Worm (Caenorhabditis elegans) whole organism, L3 larva: ENCODE results near the gene clec-182.

Experiments used
- R02D3.7 ChIP-seq: fragments of 150-350 bp; optimal IDR thresholded peaks from 2 replicates; lab custom pipeline; 2014; ENCODE audit warnings: missing biosample characterization, missing genetic modification characterization
- ZK546.5 ChIP-seq: sonication (generic microtip); optimal IDR thresholded peaks from 2 replicates; lab custom pipeline; 2017; ENCODE audit warnings: missing biosample characterization, missing genetic modification characterization
- aly-2 ChIP-seq: fragments of 150-350 bp; optimal IDR thresholded peaks from 2 replicates; lab custom pipeline; 2014; ENCODE audit warnings: missing biosample characterization, missing genetic modification characterization
- ama-1 ChIP-seq: fragments of 150-350 bp; optimal IDR thresholded peaks from 2 replicates; lab custom pipeline; 2018
- ceh-16 ChIP-seq: sonication (generic microtip); optimal IDR thresholded peaks from 2 replicates; lab custom pipeline; 2017; ENCODE audit warnings: missing biosample characterization, missing genetic modification characterization
- ceh-28 ChIP-seq: fragments of 150-350 bp; optimal IDR thresholded peaks from 2 replicates; lab custom pipeline; 2014; ENCODE audit warnings: missing biosample characterization, missing genetic modification reagents, missing genetic modification characterization
- ceh-82 ChIP-seq: fragments of 150-350 bp; optimal IDR thresholded peaks from 2 replicates; lab custom pipeline; 2014; ENCODE audit warnings: missing biosample characterization, missing genetic modification characterization
- ceh-9 ChIP-seq: sonication (generic microtip); optimal IDR thresholded peaks from 2 replicates; lab custom pipeline; 2018; ENCODE audit warnings: missing biosample characterization, missing genetic modification characterization
- daf-12 ChIP-seq: fragments of 150-350 bp; optimal IDR thresholded peaks from 2 replicates; lab custom pipeline; 2014; ENCODE audit warnings: missing biosample characterization, missing genetic modification reagents, missing genetic modification characterization
- egl-27 ChIP-seq: sonication (generic microtip); optimal IDR thresholded peaks from 4 replicates; lab custom pipeline; 2017; ENCODE audit warnings: missing biosample characterization, missing genetic modification reagents, missing genetic modification characterization
- egl-5 ChIP-seq: fragments of 150-350 bp; optimal IDR thresholded peaks from 2 replicates; lab custom pipeline; 2017; ENCODE audit warnings: missing biosample characterization, missing genetic modification reagents, missing genetic modification characterization, inconsistent platforms
- elt-1 ChIP-seq: fragments of 150-350 bp; optimal IDR thresholded peaks from 2 replicates; lab custom pipeline; 2014; ENCODE audit warnings: missing biosample characterization, missing genetic modification characterization
- elt-2 ChIP-seq: sonication (generic microtip); optimal IDR thresholded peaks from 2 replicates; lab custom pipeline; 2016; ENCODE audit warnings: missing genetic modification reagents, mild to moderate bottlenecking, missing genetic modification characterization, missing compliant biosample characterization
- elt-3 ChIP-seq, 3 experiments: fragments of 150-350 bp in 1 of 3; sonication (generic microtip) in 2 of 3; optimal IDR thresholded peaks; 2 replicates in 2 of 3; 4 replicates in 1 of 3; lab custom pipeline; 2014 to 2017; ENCODE audit warnings: missing biosample characterization in 3 of 3, missing genetic modification characterization in 3 of 3
- eor-1 ChIP-seq, 2 experiments: fragments of 150-350 bp; optimal IDR thresholded peaks; 2 replicates each; lab custom pipeline; 2014 to 2018; ENCODE audit warnings: missing biosample characterization in 2 of 2, missing genetic modification characterization in 2 of 2
- fkh-10 ChIP-seq: sonication (generic microtip); optimal IDR thresholded peaks from 2 replicates; lab custom pipeline; 2017; ENCODE audit warnings: missing biosample characterization, missing genetic modification reagents, missing genetic modification characterization
- fkh-2 ChIP-seq: fragments of 150-350 bp; optimal IDR thresholded peaks from 2 replicates; lab custom pipeline; 2014; ENCODE audit warnings: missing biosample characterization, missing genetic modification reagents, missing genetic modification characterization
- fos-1 ChIP-seq: fragments of 150-350 bp; optimal IDR thresholded peaks from 2 replicates; lab custom pipeline; 2014; ENCODE audit warnings: missing biosample characterization, missing genetic modification characterization
- hmg-11 ChIP-seq: sonication (generic microtip); optimal IDR thresholded peaks from 2 replicates; lab custom pipeline; 2016; ENCODE audit warnings: missing genetic modification characterization, missing compliant biosample characterization
- jun-1 ChIP-seq: fragments of 150-350 bp; optimal IDR thresholded peaks from 2 replicates; lab custom pipeline; 2014; ENCODE audit warnings: missing biosample characterization, missing genetic modification reagents, missing genetic modification characterization
- lin-15B ChIP-seq: fragments of 150-350 bp; optimal IDR thresholded peaks from 2 replicates; lab custom pipeline; 2014; ENCODE audit warnings: missing biosample characterization, missing genetic modification characterization
- lin-39 ChIP-seq: fragments of 150-350 bp; optimal IDR thresholded peaks from 2 replicates; lab custom pipeline; 2018; ENCODE audit warnings: missing biosample characterization, missing genetic modification reagents, missing genetic modification characterization
- lsy-12 ChIP-seq: sonication (generic microtip); optimal IDR thresholded peaks from 2 replicates; lab custom pipeline; 2016; ENCODE audit warnings: mild to moderate bottlenecking, missing genetic modification characterization, missing compliant biosample characterization
- mdl-1 ChIP-seq: fragments of 150-350 bp; optimal IDR thresholded peaks from 2 replicates; lab custom pipeline; 2014; ENCODE audit warnings: missing biosample characterization, missing genetic modification characterization
- mml-1 ChIP-seq: fragments of 150-350 bp; sonication (generic microtip); optimal IDR thresholded peaks from 3 replicates; lab custom pipeline; 2014; ENCODE audit warnings: missing biosample characterization, missing genetic modification characterization
- nfya-1 ChIP-seq: sonication (generic microtip); optimal IDR thresholded peaks from 2 replicates; lab custom pipeline; 2017; ENCODE audit warnings: missing genetic modification characterization, mild to moderate bottlenecking, missing compliant biosample characterization, antibody characterized with exemption, moderate library complexity; ENCODE audit not compliant: insufficient read depth
- nhr-11 ChIP-seq: fragments of 150-350 bp; optimal IDR thresholded peaks from 2 replicates; lab custom pipeline; 2014; ENCODE audit warnings: missing biosample characterization, missing genetic modification characterization
- nhr-12 ChIP-seq: fragments of 150-350 bp; optimal IDR thresholded peaks from 2 replicates; lab custom pipeline; 2014; ENCODE audit warnings: missing biosample characterization, missing genetic modification characterization
- nhr-23 ChIP-seq: fragments of 150-350 bp; optimal IDR thresholded peaks from 2 replicates; lab custom pipeline; 2014; ENCODE audit warnings: missing biosample characterization, missing genetic modification reagents, missing genetic modification characterization
- nhr-237 ChIP-seq: fragments of 150-350 bp; optimal IDR thresholded peaks from 2 replicates; lab custom pipeline; 2014; ENCODE audit warnings: missing biosample characterization, missing genetic modification characterization
- nhr-25 ChIP-seq: sonication (generic microtip); optimal IDR thresholded peaks from 2 replicates; lab custom pipeline; 2017; ENCODE audit warnings: missing biosample characterization, missing genetic modification characterization
- nhr-28 ChIP-seq: fragments of 150-350 bp; optimal IDR thresholded peaks from 2 replicates; lab custom pipeline; 2014; ENCODE audit warnings: missing biosample characterization, missing genetic modification characterization
- nhr-43 ChIP-seq: sonication (generic microtip); optimal IDR thresholded peaks from 2 replicates; lab custom pipeline; 2016; ENCODE audit warnings: mild to moderate bottlenecking, missing genetic modification characterization, missing compliant biosample characterization; ENCODE audit not compliant: poor library complexity, severe bottlenecking
- nhr-67 ChIP-seq: fragments of 150-350 bp; optimal IDR thresholded peaks from 2 replicates; lab custom pipeline; 2014; ENCODE audit warnings: missing biosample characterization, missing genetic modification characterization
- nhr-76 ChIP-seq: fragments of 150-350 bp; sonication (generic microtip); optimal IDR thresholded peaks from 5 replicates; lab custom pipeline; 2014; ENCODE audit warnings: missing biosample characterization, missing genetic modification characterization
- nhr-77 ChIP-seq: fragments of 150-350 bp; optimal IDR thresholded peaks from 2 replicates; lab custom pipeline; 2014; ENCODE audit warnings: missing biosample characterization, missing genetic modification characterization
- pha-4 ChIP-seq: fragments of 150-350 bp; optimal IDR thresholded peaks from 2 replicates; lab custom pipeline; 2014; ENCODE audit warnings: missing biosample characterization, missing genetic modification reagents, missing genetic modification characterization
- pqm-1 ChIP-seq: fragments of 150-350 bp; optimal IDR thresholded peaks from 2 replicates; lab custom pipeline; 2017; ENCODE audit warnings: missing biosample characterization, missing genetic modification characterization, inconsistent platforms
- sea-2 ChIP-seq: fragments of 150-350 bp; sonication (generic microtip); optimal IDR thresholded peaks from 4 replicates; lab custom pipeline; 2014; ENCODE audit warnings: missing biosample characterization, missing genetic modification reagents, missing genetic modification characterization
- skn-1 ChIP-seq: fragments of 150-350 bp; optimal IDR thresholded peaks from 2 replicates; lab custom pipeline; 2014; ENCODE audit warnings: missing biosample characterization, missing genetic modification characterization
- snpc-4 ChIP-seq: fragments of 150-350 bp; optimal IDR thresholded peaks from 2 replicates; lab custom pipeline; 2014; ENCODE audit warnings: missing biosample characterization, missing genetic modification characterization
- tbx-2 ChIP-seq: sonication (generic microtip); optimal IDR thresholded peaks from 2 replicates; lab custom pipeline; 2016; ENCODE audit warnings: mild to moderate bottlenecking, missing genetic modification characterization, missing compliant biosample characterization
- unc-39 ChIP-seq: sonication (generic microtip); optimal IDR thresholded peaks from 4 replicates; lab custom pipeline; 2017; ENCODE audit warnings: missing biosample characterization, missing genetic modification characterization
- unc-62 ChIP-seq: fragments of 150-350 bp; sonication (generic microtip); optimal IDR thresholded peaks from 4 replicates; lab custom pipeline; 2014; ENCODE audit warnings: missing biosample characterization, missing genetic modification reagents, missing genetic modification characterization
- zag-1 ChIP-seq: fragments of 150-350 bp; optimal IDR thresholded peaks from 2 replicates; lab custom pipeline; 2014; ENCODE audit warnings: missing biosample characterization, missing genetic modification characterization
- ztf-11 ChIP-seq: fragments of 150-350 bp; optimal IDR thresholded peaks from 2 replicates; lab custom pipeline; 2014; ENCODE audit warnings: missing biosample characterization, missing genetic modification characterization
- ztf-4 ChIP-seq: fragments of 150-350 bp; optimal IDR thresholded peaks from 2 replicates; lab custom pipeline; 2014; ENCODE audit warnings: missing biosample characterization, missing genetic modification characterization

clec-182 gene

ce11 chrIV:8764567-8764966, 33.6 kb downstream of the clec-182 start, which contains the start of gene cdc-50.B:
Gene cdc-50.B, plus strand, starts transcription at chrIV:8764867.
- TF ChIP-seq unc-62 (GFP tag; lab: Kevin White, UChicago) = no peak
- no peak for TF ChIP-seq aly-2 (tag; lab: Kevin White, UChicago)
- TF ChIP-seq snpc-4 = no peak
- peak; percentile 84 for TF ChIP-seq pha-4 (tag; lab: Kevin White, UChicago)
- TF ChIP-seq fkh-2 (tag; lab: Kevin White, UChicago) = no peak
- TF ChIP-seq fos-1 = no peak

ce11 chrIV:8762471-8762870, 35.7 kb downstream of the clec-182 start:
- no peak for TF ChIP-seq ztf-11 (tag; lab: Kevin White, UChicago)
- TF ChIP-seq ztf-4 (tag; lab: Kevin White, UChicago) = no peak
- no peak for TF ChIP-seq elt-3 (tag; optimal IDR thresholded peaks at IDR 0.05; lab: Kevin White, UChicago)
- no peak for TF ChIP-seq elt-2 (tag; lab: Kevin White, UChicago)
- peak; percentile 52 for TF ChIP-seq snpc-4
- TF ChIP-seq elt-1 (tag; lab: Kevin White, UChicago) = no peak
- TF ChIP-seq fkh-2 (tag; lab: Kevin White, UChicago) = no peak
- TF ChIP-seq nhr-237 = no peak
- no peak for TF ChIP-seq ceh-16 (tag; lab: Kevin White, UChicago)
- no peak for TF ChIP-seq nhr-77 (tag; lab: Kevin White, UChicago)
- no peak for TF ChIP-seq fos-1
- TF ChIP-seq hmg-11 (tag; lab: Kevin White, UChicago) = peak; percentile 28
- no peak for TF ChIP-seq zag-1 (tag; lab: Kevin White, UChicago)
- TF ChIP-seq lin-39 = peak; percentile 81
- no peak for TF ChIP-seq mml-1 (tag; lab: Kevin White, UChicago)
- TF ChIP-seq ceh-28 (tag; lab: Kevin White, UChicago) = peak; percentile 69
- TF ChIP-seq nhr-76 (tag; lab: Kevin White, UChicago) = no peak
- no peak for TF ChIP-seq nhr-43
- TF ChIP-seq ceh-9 (tag; lab: Kevin White, UChicago) = no peak
- TF ChIP-seq nfya-1 (tag; lab: Kevin White, UChicago) = peak; percentile 82
- no peak for TF ChIP-seq nhr-67 (tag; lab: Kevin White, UChicago)
- no peak for TF ChIP-seq ZK546.5
- TF ChIP-seq nhr-23 (tag; lab: Kevin White, UChicago) = no peak
- no peak for TF ChIP-seq pha-4 (tag; lab: Kevin White, UChicago)
- TF ChIP-seq aly-2 (tag; lab: Kevin White, UChicago) = no peak
- TF ChIP-seq eor-1 (tag; optimal IDR thresholded peaks at IDR 0.05; lab: Kevin White, UChicago) = no peak
- TF ChIP-seq jun-1 = no peak
- TF ChIP-seq unc-62 (GFP tag; lab: Kevin White, UChicago) = no peak
- TF ChIP-seq fkh-10 (GFP tag; lab: Kevin White, UChicago) = peak; percentile 48
- TF ChIP-seq unc-39 = no peak
- TF ChIP-seq lin-15B (tag; lab: Kevin White, UChicago) = peak; percentile 37
- TF ChIP-seq egl-5 = no peak
- no peak for TF ChIP-seq nhr-28 (tag; lab: Kevin White, UChicago)
- no peak for TF ChIP-seq R02D3.7
- no peak for TF ChIP-seq lsy-12 (tag; lab: Kevin White, UChicago)
- no peak for TF ChIP-seq mdl-1 (tag; lab: Kevin White, UChicago)
- TF ChIP-seq egl-27 (tag; lab: Kevin White, UChicago) = no peak
- peak; percentile 46 for TF ChIP-seq sea-2 (GFP tag; lab: Kevin White, UChicago)
- no peak for TF ChIP-seq skn-1
- no peak for TF ChIP-seq daf-12 (tag; lab: Kevin White, UChicago)
- TF ChIP-seq nhr-11 = no peak
- no peak for TF ChIP-seq ceh-82 (tag; lab: Kevin White, UChicago)
- no peak for TF ChIP-seq nhr-25 (tag; lab: Kevin White, UChicago)
- no peak for TF ChIP-seq tbx-2 (tag; lab: Kevin White, UChicago)
- no peak for TF ChIP-seq pqm-1 (tag; lab: Kevin White, UChicago)
- no peak for TF ChIP-seq nhr-12 (tag; lab: Kevin White, UChicago)
- TF ChIP-seq ama-1 (lab: Kevin White, UChicago) = no peak
